Worm (Caenorhabditis elegans) whole organism, mixed stage, embryonic: ENCODE results near the gene tat-1.
A peak's percentile ranks its signal among the peaks of the same experiment; 100 is the strongest.

Experiments
- M03D4.4 ChIP-seq: sonication (generic microtip); optimal IDR thresholded peaks from 2 replicates; lab custom pipeline; 2017; ENCODE audit warnings: mild to moderate bottlenecking, missing genetic modification characterization, missing compliant biosample characterization
- bed-3 ChIP-seq: fragments of 200-800 bp; sonication (Bioruptor generic); optimal IDR thresholded peaks from 3 replicates; lab custom pipeline; 2018; ENCODE audit warnings: mild to moderate bottlenecking, missing genetic modification characterization, moderate library complexity, missing compliant biosample characterization
- blmp-1 ChIP-seq: fragments of 150-350 bp; optimal IDR thresholded peaks from 2 replicates; lab custom pipeline; 2014; ENCODE audit warnings: missing biosample characterization, missing genetic modification characterization
- ceh-39 ChIP-seq: fragments of 150-350 bp; optimal IDR thresholded peaks from 2 replicates; lab custom pipeline; 2014; ENCODE audit warnings: missing biosample characterization, missing genetic modification characterization
- ceh-43 ChIP-seq: fragments of 200-800 bp; sonication (Bioruptor generic); optimal IDR thresholded peaks from 2 replicates; lab custom pipeline; 2018; ENCODE audit warnings: mild to moderate bottlenecking, missing genetic modification characterization, moderate library complexity, missing compliant biosample characterization
- ceh-83 ChIP-seq: fragments of 200-800 bp; sonication (Bioruptor generic); optimal IDR thresholded peaks from 2 replicates; lab custom pipeline; 2018; ENCODE audit warnings: mild to moderate bottlenecking, missing genetic modification characterization, missing compliant biosample characterization
- ces-1 ChIP-seq: fragments of 150-350 bp; optimal IDR thresholded peaks from 2 replicates; lab custom pipeline; 2014; ENCODE audit warnings: missing biosample characterization, missing genetic modification reagents, missing genetic modification characterization
- cnd-1 ChIP-seq: fragments of 200-800 bp; sonication (Bioruptor generic); optimal IDR thresholded peaks from 2 replicates; lab custom pipeline; 2018; ENCODE audit warnings: mild to moderate bottlenecking, missing genetic modification characterization, missing compliant biosample characterization
- drap-1 ChIP-seq: fragments of 200-800 bp; sonication (Bioruptor generic); optimal IDR thresholded peaks from 3 replicates; lab custom pipeline; 2018; ENCODE audit warnings: mild to moderate bottlenecking, missing genetic modification characterization, missing compliant biosample characterization
- elt-1 ChIP-seq: sonication (generic microtip); optimal IDR thresholded peaks from 2 replicates; lab custom pipeline; 2017; ENCODE audit warnings: missing genetic modification characterization, mild to moderate bottlenecking, missing compliant biosample characterization, antibody characterized with exemption, moderate library complexity, borderline replicate concordance; ENCODE audit not compliant: insufficient read depth
- ham-2 ChIP-seq: fragments of 200-800 bp; sonication (Bioruptor generic); optimal IDR thresholded peaks from 2 replicates; lab custom pipeline; 2018; ENCODE audit warnings: mild to moderate bottlenecking, missing genetic modification characterization, missing compliant biosample characterization
- hlh-1 ChIP-seq: fragments of 150-350 bp; optimal IDR thresholded peaks from 2 replicates; lab custom pipeline; 2014; ENCODE audit warnings: missing biosample characterization, missing genetic modification reagents, missing genetic modification characterization
- lin-13 ChIP-seq: fragments of 150-350 bp; optimal IDR thresholded peaks from 2 replicates; lab custom pipeline; 2014; ENCODE audit warnings: missing biosample characterization, missing genetic modification characterization
- lin-32 ChIP-seq: fragments of 200-800 bp; sonication (Bioruptor generic); optimal IDR thresholded peaks from 2 replicates; lab custom pipeline; 2018; ENCODE audit warnings: mild to moderate bottlenecking, missing genetic modification characterization, missing compliant biosample characterization
- lsy-2 ChIP-seq: fragments of 150-350 bp; optimal IDR thresholded peaks from 2 replicates; lab custom pipeline; 2014; ENCODE audit warnings: missing biosample characterization, missing genetic modification characterization
- mab-5 ChIP-seq: fragments of 150-350 bp; optimal IDR thresholded peaks from 2 replicates; lab custom pipeline; 2014; ENCODE audit warnings: missing biosample characterization, missing genetic modification characterization
- mep-1 ChIP-seq: fragments of 150-350 bp; optimal IDR thresholded peaks from 2 replicates; lab custom pipeline; 2017; ENCODE audit warnings: missing biosample characterization, missing genetic modification reagents, missing genetic modification characterization, inconsistent platforms
- mls-2 ChIP-seq: sonication (generic microtip); optimal IDR thresholded peaks from 2 replicates; lab custom pipeline; 2016; ENCODE audit warnings: mild to moderate bottlenecking, missing genetic modification characterization, moderate library complexity, missing compliant biosample characterization
- nhr-12 ChIP-seq: fragments of 150-350 bp; optimal IDR thresholded peaks from 2 replicates; lab custom pipeline; 2014; ENCODE audit warnings: missing biosample characterization, missing genetic modification characterization
- nhr-28 ChIP-seq: fragments of 150-350 bp; optimal IDR thresholded peaks from 2 replicates; lab custom pipeline; 2014; ENCODE audit warnings: missing biosample characterization, missing genetic modification characterization
- nhr-76 ChIP-seq: sonication (generic microtip); optimal IDR thresholded peaks from 2 replicates; lab custom pipeline; 2017; ENCODE audit warnings: missing biosample characterization, missing genetic modification characterization
- pha-4 ChIP-seq: fragments of 150-350 bp; optimal IDR thresholded peaks from 2 replicates; lab custom pipeline; 2018; ENCODE audit warnings: missing biosample characterization, missing genetic modification reagents, missing genetic modification characterization
- sem-2 ChIP-seq: fragments of 200-800 bp; sonication (Bioruptor generic); optimal IDR thresholded peaks from 2 replicates; lab custom pipeline; 2018; ENCODE audit warnings: mild to moderate bottlenecking, missing genetic modification characterization, missing compliant biosample characterization
- snpc-4 ChIP-seq: fragments of 150-350 bp; optimal IDR thresholded peaks from 2 replicates; lab custom pipeline; 2014; ENCODE audit warnings: missing biosample characterization, missing genetic modification characterization
- sptf-1 ChIP-seq: sonication (generic microtip); optimal IDR thresholded peaks from 2 replicates; lab custom pipeline; 2017; ENCODE audit warnings: mild to moderate bottlenecking, missing genetic modification characterization, moderate library complexity, missing compliant biosample characterization
- tbx-8 ChIP-seq: fragments of 200-800 bp; sonication (Bioruptor generic); optimal IDR thresholded peaks from 2 replicates; lab custom pipeline; 2018; ENCODE audit warnings: mild to moderate bottlenecking, missing genetic modification characterization, moderate library complexity, missing compliant biosample characterization
- unc-120 ChIP-seq: sonication (generic microtip); optimal IDR thresholded peaks from 2 replicates; lab custom pipeline; 2017; ENCODE audit warnings: missing genetic modification characterization, missing compliant biosample characterization; ENCODE audit not compliant: poor library complexity, severe bottlenecking
- unc-39 ChIP-seq: fragments of 150-350 bp; optimal IDR thresholded peaks from 2 replicates; lab custom pipeline; 2014; ENCODE audit warnings: missing biosample characterization, missing genetic modification characterization
- unc-62 ChIP-seq: fragments of 150-350 bp; optimal IDR thresholded peaks from 2 replicates; lab custom pipeline; 2014; ENCODE audit warnings: missing biosample characterization, missing genetic modification reagents, missing genetic modification characterization

Gene tat-1

DNA sequence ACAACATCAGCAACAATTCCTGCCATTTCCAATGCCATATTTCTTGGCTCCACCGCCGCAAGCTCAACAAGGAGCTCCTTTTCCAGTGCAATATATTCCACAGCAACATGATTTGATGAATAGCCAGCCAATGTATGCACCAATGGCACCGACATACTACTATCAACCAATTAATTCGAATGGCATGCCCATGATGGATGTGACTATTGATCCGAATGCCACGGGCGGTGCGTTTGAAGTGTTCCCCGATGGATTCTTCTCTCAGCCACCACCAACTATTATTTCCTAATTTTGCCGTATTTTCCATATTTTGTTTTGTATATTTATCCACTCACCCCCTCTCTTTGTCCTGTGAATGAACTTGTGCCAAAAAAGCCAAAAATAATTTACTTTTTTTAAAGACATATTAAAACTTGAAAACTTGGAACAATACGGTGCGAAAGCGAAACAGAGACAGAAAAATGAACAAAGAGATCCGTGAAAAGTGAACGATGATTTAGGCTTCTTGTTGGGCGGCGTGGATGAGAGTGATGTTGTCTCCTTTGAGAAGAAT, 7.4 kb upstream of the tat-1 start:
- no peak for TF ChIP-seq sem-2
- no peak for TF ChIP-seq pha-4
- TF ChIP-seq ces-1 (GFP tag; lab: Kevin White, UChicago), result no peak

DNA sequence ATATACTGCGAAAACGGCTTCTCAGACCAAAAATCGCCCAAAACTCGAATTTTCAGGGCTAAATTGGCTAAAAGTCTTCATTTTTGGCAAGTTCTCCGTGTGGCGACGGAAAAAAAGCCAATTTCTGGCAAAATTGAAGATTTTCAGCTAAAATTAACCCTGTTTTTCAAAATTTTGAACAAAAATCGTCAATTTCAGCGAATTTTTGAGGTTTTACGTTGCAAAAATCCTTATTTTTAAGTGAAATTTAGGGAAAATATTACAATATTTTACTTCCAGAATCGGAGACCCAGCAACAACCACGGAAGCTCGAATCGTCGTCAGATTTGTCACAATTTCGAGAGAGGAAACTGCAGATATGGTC, 6.7 kb upstream of the tat-1 start:
- TF ChIP-seq mls-2, result no peak
- TF ChIP-seq unc-62 (GFP tag; lab: Kevin White, UChicago), result no peak

DNA sequence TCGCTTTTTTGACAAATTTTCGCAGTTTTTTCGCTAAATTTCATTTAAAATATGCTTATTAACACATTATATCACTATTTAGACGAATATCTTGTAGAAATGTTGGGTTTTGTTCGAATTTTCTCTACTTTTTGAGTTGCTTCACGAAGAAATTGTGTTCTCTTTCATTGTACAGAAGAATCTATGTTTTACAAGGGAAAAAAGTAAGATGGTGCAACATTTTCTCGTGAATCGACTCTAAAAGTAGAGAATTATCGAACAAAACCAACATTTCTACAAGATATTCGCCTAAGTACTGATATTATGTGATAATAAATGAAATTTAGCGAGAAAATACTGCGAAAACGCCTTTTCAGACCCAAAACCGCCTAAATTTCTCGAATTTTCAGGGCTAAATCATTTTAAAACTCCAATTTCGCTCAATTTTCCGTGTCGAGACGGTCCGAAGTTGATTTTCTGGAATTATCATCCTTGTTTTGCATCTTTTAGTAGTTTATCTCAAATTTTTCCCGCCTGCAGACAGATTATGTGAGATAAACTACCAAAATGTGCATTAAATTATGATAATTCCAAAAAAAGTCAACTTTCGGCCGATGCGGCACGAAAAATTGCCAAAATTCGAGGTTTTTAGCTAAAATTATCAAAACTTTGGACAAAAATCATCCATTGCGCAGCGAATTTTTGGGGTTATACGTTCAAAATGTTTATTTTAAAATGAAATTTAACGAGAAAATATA, 6.2 kb upstream of the tat-1 start:
- no peak for TF ChIP-seq unc-39 (tag; lab: Kevin White, UChicago)
- TF ChIP-seq nhr-76, result no peak
- TF ChIP-seq blmp-1 (tag; lab: Kevin White, UChicago), result no peak
- TF ChIP-seq ham-2 (GFP tag; lab: Kevin White, UChicago), result no peak
- TF ChIP-seq pha-4, result no peak
- TF ChIP-seq, all 35 proteins: peak for 0

DNA sequence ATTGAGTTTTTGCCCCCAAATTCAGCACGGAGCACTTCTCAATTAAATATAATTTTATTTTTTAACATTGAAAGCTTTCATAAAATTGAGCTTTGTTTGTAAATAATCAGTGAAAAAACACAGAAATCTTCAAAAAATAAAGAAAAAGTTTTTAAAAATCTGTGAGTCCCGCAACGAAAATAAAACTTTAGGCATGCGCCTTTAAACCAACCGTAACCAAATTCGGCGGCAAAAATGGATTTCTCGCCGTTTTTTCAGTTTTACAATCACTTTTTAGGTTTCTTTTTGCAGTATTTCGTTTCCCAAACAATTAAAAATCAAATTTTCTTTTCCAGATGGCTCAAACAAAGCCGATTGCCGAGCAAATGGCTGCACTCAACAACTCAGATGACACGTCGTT, 5.0 kb upstream of the tat-1 start, which contains the start of gene pie-1:
Gene pie-1, plus strand, starts transcription at position 336 of the 400 bp plus-strand sequence.
- TF ChIP-seq ham-2 (GFP tag; lab: Kevin White, UChicago) (no peak), elt-1 (peak; percentile 36), M03D4.4 (tag; lab: Kevin White, UChicago) (no peak)

DNA sequence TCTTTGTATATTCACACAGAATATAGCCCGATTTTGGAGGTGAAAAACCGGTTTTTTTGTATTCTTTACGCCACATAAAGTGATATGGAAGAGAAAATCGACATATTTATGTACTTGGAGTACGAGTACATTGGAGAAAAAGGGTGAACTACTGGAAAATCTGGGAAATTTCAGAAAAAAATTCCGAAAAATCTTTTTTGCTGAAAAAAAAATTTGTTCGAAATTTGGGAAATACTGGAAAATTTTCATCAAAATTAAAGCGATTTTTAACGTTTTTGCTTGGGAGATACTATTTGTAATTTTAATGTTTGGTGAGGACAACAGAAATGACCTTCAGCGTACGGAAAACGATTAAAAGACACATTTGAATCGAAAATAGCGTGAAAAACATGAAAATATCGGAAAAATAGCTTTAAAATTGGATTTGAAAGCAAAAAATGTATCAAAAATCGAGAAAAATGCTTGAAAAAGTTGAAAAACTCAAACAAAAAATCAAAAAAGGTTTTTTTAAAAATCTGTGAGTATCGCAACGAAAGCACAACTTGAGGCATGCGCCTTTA, 4.4 kb upstream of the tat-1 start:
- TF ChIP-seq ces-1 (GFP tag; lab: Kevin White, UChicago) (no peak), ceh-39 (tag; lab: Kevin White, UChicago) (no peak), drap-1 (no peak), lin-32 (no peak), cnd-1 (tag; lab: Kevin White, UChicago) (no peak), elt-1 (no peak), hlh-1 (tag; lab: Kevin White, UChicago) (no peak)
- TF ChIP-seq, all 35 proteins: peak for 0

DNA sequence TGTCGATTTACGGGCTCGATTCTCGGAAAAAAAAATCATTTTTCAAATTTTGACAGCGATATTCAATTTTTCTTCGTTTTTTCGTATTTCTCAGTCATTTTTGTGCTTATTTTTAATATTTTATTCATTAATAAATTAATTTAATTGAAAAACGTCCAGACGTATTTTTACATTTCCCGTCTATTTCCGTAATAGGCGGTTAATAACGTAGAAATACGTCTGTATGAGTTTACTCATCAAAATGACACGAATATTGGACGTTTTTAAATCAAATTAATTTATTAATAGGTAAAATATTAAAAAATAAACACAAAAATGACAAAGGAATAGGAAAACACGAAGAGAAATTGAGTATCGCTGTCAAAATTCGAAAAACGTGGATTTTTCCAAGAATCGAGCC, 3.1 kb upstream of the tat-1 start:
- no peak for TF ChIP-seq lsy-2
- TF ChIP-seq cnd-1 (tag; lab: Kevin White, UChicago), result no peak
- TF ChIP-seq pha-4, result no peak
- TF ChIP-seq drap-1, result no peak
- no peak for TF ChIP-seq ceh-83 (GFP tag; lab: Kevin White, UChicago)
- TF ChIP-seq mab-5, result no peak
- no peak for TF ChIP-seq hlh-1 (tag; lab: Kevin White, UChicago)
- no peak for TF ChIP-seq mep-1 (tag; lab: Kevin White, UChicago)
- TF ChIP-seq tbx-8 (GFP tag; lab: Kevin White, UChicago), result no peak
- TF ChIP-seq unc-120, result no peak
- no peak for TF ChIP-seq sptf-1
- no peak for TF ChIP-seq mls-2
- no peak for TF ChIP-seq bed-3 (GFP tag; lab: Kevin White, UChicago)
- TF ChIP-seq unc-39 (tag; lab: Kevin White, UChicago), result no peak

DNA sequence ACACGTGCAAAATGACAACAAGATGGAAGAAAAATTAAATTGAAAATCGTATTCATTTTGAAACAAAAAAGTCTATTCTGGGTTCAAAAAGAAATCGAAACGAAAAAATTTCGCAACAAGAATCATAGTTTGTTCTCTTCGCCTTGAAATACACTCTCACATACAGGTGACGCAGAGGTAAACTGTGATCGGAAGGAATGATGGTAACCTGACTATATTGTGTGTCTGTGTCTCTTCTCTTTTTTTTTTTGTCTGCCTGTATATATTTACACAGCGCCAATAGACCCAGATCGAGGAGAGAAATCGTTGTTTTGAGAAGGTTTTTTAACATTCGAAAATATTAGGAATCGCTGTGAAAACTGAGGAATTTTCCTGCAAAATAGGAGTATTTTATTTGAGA, 2.5 kb upstream of the tat-1 start:
- no peak for TF ChIP-seq nhr-28
- TF ChIP-seq mls-2, result no peak

DNA sequence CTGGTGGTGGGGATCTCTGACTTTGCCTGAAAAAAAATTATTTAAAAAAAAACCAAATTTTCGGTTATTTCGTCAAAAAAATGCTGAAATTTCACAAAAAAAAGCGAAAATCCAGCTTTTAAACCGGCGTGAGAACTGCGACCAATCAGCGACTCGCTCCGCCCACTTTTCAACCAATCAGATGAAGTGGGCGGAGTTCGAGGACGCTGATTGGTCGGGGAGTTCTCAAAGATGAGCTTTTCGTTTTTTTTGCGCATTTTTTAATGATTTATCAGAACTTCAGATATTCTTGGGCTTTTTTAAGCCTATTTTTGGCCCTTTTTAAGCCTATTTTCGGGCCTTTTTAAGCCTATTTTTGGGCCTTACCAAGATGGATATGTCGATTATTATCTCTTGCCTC, 1.3 kb downstream of the tat-1 start:
- no peak for TF ChIP-seq bed-3 (GFP tag; lab: Kevin White, UChicago)
- TF ChIP-seq mab-5, result no peak
- TF ChIP-seq lin-13, result no peak
- no peak for TF ChIP-seq sptf-1
- TF ChIP-seq nhr-12 (tag; lab: Kevin White, UChicago), result no peak
- no peak for TF ChIP-seq unc-39 (tag; lab: Kevin White, UChicago)
- no peak for TF ChIP-seq ceh-39 (tag; lab: Kevin White, UChicago)
- TF ChIP-seq lin-32, result no peak
- no peak for TF ChIP-seq tbx-8 (GFP tag; lab: Kevin White, UChicago)
- TF ChIP-seq mls-2, result no peak
- no peak for TF ChIP-seq ceh-43 (GFP tag; lab: Kevin White, UChicago)
- no peak for TF ChIP-seq nhr-28
- no peak for TF ChIP-seq blmp-1 (tag; lab: Kevin White, UChicago)
- TF ChIP-seq snpc-4, result no peak
- no peak for TF ChIP-seq unc-62 (GFP tag; lab: Kevin White, UChicago)
- TF ChIP-seq pha-4, result no peak
